Fruit fly (Drosophila melanogaster): Measurements from ENCODE around the gene Hmx.

- TF ChIP-seq emc (GFP tag; optimal IDR thresholded peaks at IDR 0.05): no peak
- no peak for TF ChIP-seq grau (tag; optimal IDR thresholded peaks at IDR 0.05)
- TF ChIP-seq dati (GFP tag; IDR thresholded peaks at IDR 0.05): no peak
- TF ChIP-seq cas (GFP tag; IDR thresholded peaks at IDR 0.05): no peak
- TF ChIP-seq CG31365 (tag; optimal IDR thresholded peaks at IDR 0.05): no peak
- no peak for TF ChIP-seq H15 (GFP tag; IDR thresholded peaks at IDR 0.05)
- TF ChIP-seq pan (optimal IDR thresholded peaks at IDR 0.05): no peak
- no peak for TF ChIP-seq pan (GFP tag; optimal IDR thresholded peaks at IDR 0.05 in 1 of 2, IDR thresholded peaks at IDR 0.05 in 1 of 2)
- no peak for TF ChIP-seq CG16779 (GFP tag; IDR thresholded peaks at IDR 0.05)
- TF ChIP-seq CG16863 (GFP tag; optimal IDR thresholded peaks at IDR 0.05): no peak
- TF ChIP-seq CG4820 (GFP tag; optimal IDR thresholded peaks at IDR 0.05): no peak
- TF ChIP-seq pzg (GFP tag; optimal IDR thresholded peaks at IDR 0.05): no peak
- no peak for TF ChIP-seq tio (GFP tag; optimal IDR thresholded peaks at IDR 0.05)
Observed at dm6 chr3R:17599695-17600094, 41.0 kb downstream of the Hmx start.
